Worm (Caenorhabditis elegans) whole organism, L2 larva: ENCODE data around the gene C27D6.12.

ENCODE experiments used
- C34F6.9 ChIP-seq: fragments of 150-350 bp; optimal IDR thresholded peaks from 2 replicates; lab custom pipeline; 2014; ENCODE audit warnings: missing biosample characterization, missing genetic modification characterization
- R02D3.7 ChIP-seq: fragments of 150-350 bp; optimal IDR thresholded peaks from 2 replicates; lab custom pipeline; 2014; ENCODE audit warnings: missing biosample characterization, missing genetic modification characterization
- blmp-1 ChIP-seq: sonication (generic microtip); optimal IDR thresholded peaks from 2 replicates; lab custom pipeline; 2017; ENCODE audit warnings: missing genetic modification characterization, mild to moderate bottlenecking, missing compliant biosample characterization, antibody characterized with exemption, moderate library complexity; ENCODE audit not compliant: insufficient read depth
- egl-27 ChIP-seq: sonication (generic microtip); optimal IDR thresholded peaks from 3 replicates; lab custom pipeline; 2017; ENCODE audit warnings: missing biosample characterization, missing genetic modification reagents, missing genetic modification characterization
- lin-13 ChIP-seq: fragments of 150-350 bp; optimal IDR thresholded peaks from 2 replicates; lab custom pipeline; 2014; ENCODE audit warnings: missing biosample characterization, missing genetic modification reagents, missing genetic modification characterization
- nhr-11 ChIP-seq: fragments of 150-350 bp; optimal IDR thresholded peaks from 2 replicates; lab custom pipeline; 2014; ENCODE audit warnings: missing biosample characterization, missing genetic modification characterization
- nhr-77 ChIP-seq: fragments of 150-350 bp; optimal IDR thresholded peaks from 2 replicates; lab custom pipeline; 2014; ENCODE audit warnings: missing biosample characterization, missing genetic modification characterization

- peak; percentile 54 for TF ChIP-seq egl-27
- TF ChIP-seq lin-13 (GFP tag; lab: Kevin White, UChicago): peak; percentile 55
- TF ChIP-seq nhr-77 (tag; lab: Kevin White, UChicago): no peak
- no peak for TF ChIP-seq nhr-11 (tag; lab: Kevin White, UChicago)
- peak; percentile 74 for TF ChIP-seq blmp-1 (tag; lab: Kevin White, UChicago)
- peak; percentile 72 for TF ChIP-seq C34F6.9 (tag; lab: Kevin White, UChicago)
- TF ChIP-seq R02D3.7 (tag; lab: Kevin White, UChicago): no peak
Observed at ce11 chrII:5181497-5181896, 3.7 kb upstream of the C27D6.12 start.
